Worm (Caenorhabditis elegans) whole organism, young adult: ENCODE data around the gene skr-19.
A peak's percentile ranks its signal among the peaks of the same experiment; 100 is the strongest.

Experiments used
- B0019.2 ChIP-seq: fragments of 200-800 bp; sonication (Bioruptor generic); conservative IDR thresholded peaks from 2 replicates; pipeline ENCODE4 v1.3.6; 2022; ENCODE audit warnings: missing genetic modification reagents, missing genetic modification characterization, missing compliant biosample characterization
- C17E4.6 ChIP-seq: fragments of 200-800 bp; sonication (Bioruptor generic); IDR thresholded peaks from 2 replicates; pipeline ENCODE4 v1.3.6; 2022; ENCODE audit warnings: missing genetic modification reagents, missing genetic modification characterization, missing compliant biosample characterization
- D2030.7 ChIP-seq: fragments of 200-800 bp; sonication (Bioruptor generic); IDR thresholded peaks from 2 replicates; pipeline ENCODE4 v1.3.6; 2022; ENCODE audit warnings: missing genetic modification reagents, missing genetic modification characterization, missing compliant biosample characterization
- F22D6.2 ChIP-seq: sonication (generic microtip); optimal IDR thresholded peaks from 2 replicates; lab custom pipeline; 2016; ENCODE audit warnings: mild to moderate bottlenecking, missing genetic modification characterization, missing compliant biosample characterization
- F23B12.7 ChIP-seq: sonication (generic microtip); optimal IDR thresholded peaks from 2 replicates; lab custom pipeline; 2017; ENCODE audit warnings: missing genetic modification characterization, mild to moderate bottlenecking, missing compliant biosample characterization, antibody characterized with exemption, moderate library complexity; ENCODE audit not compliant: insufficient read depth
- F37B4.10 ChIP-seq: fragments of 200-800 bp; sonication (Bioruptor generic); IDR thresholded peaks from 2 replicates; pipeline ENCODE4 v1.3.6; 2022; ENCODE audit warnings: missing genetic modification characterization, missing compliant biosample characterization
- F52B5.7 ChIP-seq: sonication (generic microtip); optimal IDR thresholded peaks from 2 replicates; lab custom pipeline; 2016; ENCODE audit warnings: mild to moderate bottlenecking, missing genetic modification characterization, missing compliant biosample characterization
- Y56A3A.18 ChIP-seq: fragments of 200-800 bp; sonication (Bioruptor generic); IDR thresholded peaks from 2 replicates; pipeline ENCODE4 v1.3.6; 2022; ENCODE audit warnings: missing genetic modification reagents, missing genetic modification characterization, missing compliant biosample characterization
- Y79H2A.3 ChIP-seq: fragments of 200-800 bp; sonication (Bioruptor generic); conservative IDR thresholded peaks from 2 replicates; pipeline ENCODE4 v1.3.6; 2022; ENCODE audit warnings: missing genetic modification reagents, missing genetic modification characterization, missing compliant biosample characterization
- akir-1 ChIP-seq: fragments of 200-800 bp; sonication (Bioruptor generic); optimal IDR thresholded peaks from 2 replicates; lab custom pipeline; 2018; ENCODE audit warnings: mild to moderate bottlenecking, missing genetic modification characterization, moderate library complexity, missing compliant biosample characterization
- aptf-3 ChIP-seq: fragments of 200-800 bp; sonication (Bioruptor generic); IDR thresholded peaks from 2 replicates; pipeline ENCODE4 v1.3.6; 2022; ENCODE audit warnings: missing genetic modification characterization, missing compliant biosample characterization
- atf-7 ChIP-seq: sonication (generic microtip); optimal IDR thresholded peaks from 2 replicates; lab custom pipeline; 2017; ENCODE audit warnings: mild to moderate bottlenecking, missing genetic modification characterization, missing compliant biosample characterization
- athp-1 ChIP-seq: sonication (generic microtip); optimal IDR thresholded peaks from 2 replicates; lab custom pipeline; 2017; ENCODE audit warnings: mild to moderate bottlenecking, missing genetic modification characterization, missing compliant biosample characterization
- bed-2 ChIP-seq: fragments of 200-800 bp; sonication (Bioruptor generic); IDR thresholded peaks from 2 replicates; pipeline ENCODE4 v1.3.6; 2022; ENCODE audit warnings: missing genetic modification reagents, missing genetic modification characterization, missing compliant biosample characterization
- ccch-3 ChIP-seq: fragments of 200-800 bp; sonication (Bioruptor generic); optimal IDR thresholded peaks from 2 replicates; lab custom pipeline; 2018; ENCODE audit warnings: mild to moderate bottlenecking, missing genetic modification characterization, missing compliant biosample characterization
- ceh-79 ChIP-seq: sonication (generic microtip); optimal IDR thresholded peaks from 2 replicates; lab custom pipeline; 2017; ENCODE audit warnings: mild to moderate bottlenecking, missing genetic modification characterization, missing compliant biosample characterization
- die-1 ChIP-seq: sonication (generic microtip); optimal IDR thresholded peaks from 2 replicates; lab custom pipeline; 2016; ENCODE audit warnings: missing genotype, mild to moderate bottlenecking, missing genetic modification characterization, missing compliant biosample characterization
- egrh-3 ChIP-seq: fragments of 200-800 bp; sonication (Bioruptor generic); IDR thresholded peaks from 2 replicates; pipeline ENCODE4 v1.3.6; 2022; ENCODE audit warnings: missing genetic modification reagents, missing genetic modification characterization, missing compliant biosample characterization
- fkh-3 ChIP-seq: sonication (generic microtip); optimal IDR thresholded peaks from 2 replicates; lab custom pipeline; 2016; ENCODE audit warnings: mild to moderate bottlenecking, missing genetic modification characterization, missing compliant biosample characterization
- gei-17 ChIP-seq: fragments of 200-800 bp; sonication (Bioruptor generic); optimal IDR thresholded peaks from 2 replicates; lab custom pipeline; 2018; ENCODE audit warnings: mild to moderate bottlenecking, missing genetic modification characterization, missing compliant biosample characterization
- hlh-26 ChIP-seq: fragments of 200-800 bp; sonication (Bioruptor generic); conservative IDR thresholded peaks from 2 replicates; pipeline ENCODE4 v1.3.6; 2022; ENCODE audit warnings: missing genetic modification reagents, missing genetic modification characterization, missing compliant biosample characterization
- hmg-20 ChIP-seq: fragments of 200-800 bp; sonication (Bioruptor generic); IDR thresholded peaks from 2 replicates; pipeline ENCODE4 v1.3.6; 2022; ENCODE audit warnings: missing genetic modification reagents, missing genetic modification characterization, missing compliant biosample characterization
- hrde-1 ChIP-seq: sonication (generic microtip); optimal IDR thresholded peaks from 2 replicates; lab custom pipeline; 2016; ENCODE audit warnings: missing genetic modification characterization, mild to moderate bottlenecking, missing compliant biosample characterization, moderate library complexity, missing genotype, missing genetic modification reagents, borderline replicate concordance
- hsf-1 ChIP-seq: fragments of 200-800 bp; sonication (Bioruptor generic); IDR thresholded peaks from 2 replicates; pipeline ENCODE4 v1.3.6; 2022; ENCODE audit warnings: missing genetic modification reagents, missing genetic modification characterization, missing compliant biosample characterization
- let-607 ChIP-seq, 2 experiments: fragments of 200-800 bp in 1 of 2; sonication (Bioruptor generic) in 1 of 2; sonication (generic microtip) in 1 of 2; optimal IDR thresholded peaks; 2 replicates each; lab custom pipeline; 2016 to 2018; ENCODE audit warnings: mild to moderate bottlenecking in 2 of 2, missing compliant biosample characterization in 2 of 2, missing genetic modification characterization in 2 of 2, moderate library complexity in 2 of 2, missing genotype in 1 of 2
- lin-40 ChIP-seq: sonication (generic microtip); optimal IDR thresholded peaks from 2 replicates; lab custom pipeline; 2016; ENCODE audit warnings: missing genetic modification characterization, mild to moderate bottlenecking, missing compliant biosample characterization, missing genotype, missing genetic modification reagents
- lin-54 ChIP-seq: fragments of 200-800 bp; sonication (Bioruptor generic); optimal IDR thresholded peaks from 2 replicates; lab custom pipeline; 2018; ENCODE audit warnings: mild to moderate bottlenecking, missing genetic modification characterization, missing compliant biosample characterization
- lir-1 ChIP-seq: fragments of 200-800 bp; sonication (Bioruptor generic); conservative IDR thresholded peaks from 2 replicates; pipeline ENCODE4 v1.3.6; 2022; ENCODE audit warnings: missing genetic modification reagents, missing genetic modification characterization, missing compliant biosample characterization
- lsl-1 ChIP-seq: fragments of 200-800 bp; sonication (Bioruptor generic); optimal IDR thresholded peaks from 2 replicates; lab custom pipeline; 2018; ENCODE audit warnings: mild to moderate bottlenecking, missing genetic modification characterization, moderate library complexity, missing compliant biosample characterization
- madf-10 ChIP-seq: sonication (generic microtip); optimal IDR thresholded peaks from 2 replicates; lab custom pipeline; 2016; ENCODE audit warnings: mild to moderate bottlenecking, missing genetic modification characterization, missing compliant biosample characterization
- madf-6 ChIP-seq: fragments of 200-800 bp; sonication (Bioruptor generic); IDR thresholded peaks from 2 replicates; pipeline ENCODE4 v1.3.6; 2022; ENCODE audit warnings: missing genetic modification reagents, missing genetic modification characterization, missing compliant biosample characterization
- madf-8 ChIP-seq: fragments of 200-800 bp; sonication (Bioruptor generic); conservative IDR thresholded peaks from 2 replicates; pipeline ENCODE4 v1.3.6; 2022; ENCODE audit warnings: missing genetic modification reagents, missing genetic modification characterization, missing compliant biosample characterization
- mes-4 ChIP-seq: sonication (generic microtip); optimal IDR thresholded peaks from 2 replicates; lab custom pipeline; 2016; ENCODE audit warnings: missing genotype, missing genetic modification characterization, missing compliant biosample characterization
- nfya-2 ChIP-seq: fragments of 200-800 bp; sonication (Bioruptor generic); IDR thresholded peaks from 2 replicates; pipeline ENCODE4 v1.3.6; 2022; ENCODE audit warnings: missing genetic modification reagents, missing genetic modification characterization, missing compliant biosample characterization
- nhr-179 ChIP-seq: sonication (generic microtip); optimal IDR thresholded peaks from 2 replicates; lab custom pipeline; 2016; ENCODE audit warnings: mild to moderate bottlenecking, missing genetic modification characterization, missing compliant biosample characterization
- nhr-80 ChIP-seq: sonication (generic microtip); optimal IDR thresholded peaks from 2 replicates; lab custom pipeline; 2016; ENCODE audit warnings: missing genetic modification characterization, missing compliant biosample characterization
- rpc-1 ChIP-seq, 2 experiments: fragments of 150-350 bp in 1 of 2; sonication (generic microtip) in 1 of 2; optimal IDR thresholded peaks; 2 replicates each; lab custom pipeline; 2014 to 2018; ENCODE audit warnings: missing biosample characterization in 1 of 2, missing genetic modification characterization in 1 of 2, missing genetic modification reagents in 1 of 2, missing genotype in 1 of 2
- snpc-3.4 ChIP-seq: sonication (generic microtip); optimal IDR thresholded peaks from 2 replicates; lab custom pipeline; 2017; ENCODE audit warnings: missing genetic modification characterization, mild to moderate bottlenecking, missing compliant biosample characterization, antibody characterized with exemption, moderate library complexity, missing genotype, missing genetic modification reagents
- snpc-4 ChIP-seq, 5 experiments: fragments of 150-350 bp in 1 of 5; sonication (generic microtip) in 4 of 5; optimal IDR thresholded peaks; 2 replicates each; lab custom pipeline; 2014 to 2018; ENCODE audit warnings: missing genetic modification characterization in 5 of 5, missing biosample characterization in 3 of 5, antibody characterized with exemption in 2 of 5, mild to moderate bottlenecking in 2 of 5, missing compliant biosample characterization in 2 of 5, missing genotype in 2 of 5, moderate library complexity in 2 of 5, missing genetic modification reagents in 1 of 5
- somi-1 ChIP-seq: fragments of 200-800 bp; sonication (Bioruptor generic); optimal IDR thresholded peaks from 2 replicates; lab custom pipeline; 2018; ENCODE audit warnings: mild to moderate bottlenecking, missing genetic modification characterization, missing compliant biosample characterization
- sptf-2 ChIP-seq: fragments of 200-800 bp; sonication (Bioruptor generic); optimal IDR thresholded peaks from 2 replicates; lab custom pipeline; 2018; ENCODE audit warnings: mild to moderate bottlenecking, missing genetic modification characterization, missing compliant biosample characterization
- tbp1 ChIP-seq: fragments of 200-800 bp; sonication (Bioruptor generic); optimal IDR thresholded peaks from 2 replicates; lab custom pipeline; 2018; ENCODE audit warnings: mild to moderate bottlenecking, missing genetic modification characterization, missing compliant biosample characterization
- tbx-9 ChIP-seq: sonication (generic microtip); optimal IDR thresholded peaks from 2 replicates; lab custom pipeline; 2016; ENCODE audit warnings: borderline replicate concordance, missing genetic modification characterization, inconsistent platforms, missing compliant biosample characterization
- tlf-1 ChIP-seq: fragments of 200-800 bp; sonication (Bioruptor generic); optimal IDR thresholded peaks from 2 replicates; lab custom pipeline; 2018; ENCODE audit warnings: mild to moderate bottlenecking, missing genetic modification characterization, missing compliant biosample characterization
- unc-62 ChIP-seq: fragments of 150-350 bp; optimal IDR thresholded peaks from 2 replicates; lab custom pipeline; 2014; ENCODE audit warnings: missing biosample characterization, missing genetic modification reagents, missing genetic modification characterization
- zfh-2 ChIP-seq: fragments of 200-800 bp; sonication (Bioruptor generic); conservative IDR thresholded peaks from 2 replicates; pipeline ENCODE4 v1.3.6; 2022; ENCODE audit warnings: missing genetic modification reagents, missing genetic modification characterization, missing compliant biosample characterization
- ztf-22 ChIP-seq: fragments of 200-800 bp; sonication (Bioruptor generic); optimal IDR thresholded peaks from 2 replicates; lab custom pipeline; 2018; ENCODE audit warnings: mild to moderate bottlenecking, missing genetic modification characterization, moderate library complexity, missing compliant biosample characterization

Gene skr-19

DNA sequence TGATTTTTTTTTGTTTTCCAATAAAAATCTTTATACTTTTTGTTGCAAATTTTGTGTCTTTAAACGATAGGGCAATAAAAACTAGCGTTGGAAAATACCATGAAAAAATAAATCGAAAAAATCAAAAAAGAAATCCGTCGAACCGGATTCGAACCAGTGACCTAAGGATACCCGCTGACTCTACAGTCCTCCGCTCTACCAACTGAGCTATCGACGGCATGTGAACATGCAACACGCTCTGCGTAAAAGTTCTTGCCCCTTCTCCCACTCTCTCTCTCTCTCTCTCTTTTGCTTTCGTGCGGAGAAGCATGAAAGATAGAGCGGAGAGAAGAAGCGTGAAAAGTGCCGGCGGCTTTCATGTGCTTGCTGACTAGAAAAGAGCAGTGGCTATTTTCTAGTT lies 40.0 kb upstream of the skr-19 start (continued):
- TF ChIP-seq snpc-3.4 (tag; lab: Kevin White, UChicago) (peak; percentile 60), ccch-3 (GFP tag; lab: Kevin White, UChicago) (peak; percentile 16), D2030.7 (GFP tag; lab: Robert Waterston, UW) (peak; percentile 54), somi-1 (GFP tag; lab: Kevin White, UChicago) (peak; percentile 55), atf-7 (tag; lab: Kevin White, UChicago) (peak; percentile 55), unc-62 (GFP tag; lab: Kevin White, UChicago) (no peak), bed-2 (GFP tag; lab: Robert Waterston, UW) (peak; percentile 35; the same call in 1 of the 2 replicates), F52B5.7 (tag; lab: Kevin White, UChicago) (peak; percentile 68), gei-17 (peak; percentile 60), nfya-2 (GFP tag; lab: Robert Waterston, UW) (no peak), sptf-2 (GFP tag; lab: Kevin White, UChicago) (no peak), athp-1 (tag; lab: Kevin White, UChicago) (peak; percentile 24), mes-4 (tag; lab: Kevin White, UChicago) (peak; percentile 67), lin-40 (tag; lab: Kevin White, UChicago) (peak; percentile 76), snpc-4 (GFP tag; optimal IDR thresholded peaks at IDR 0.05; lab: Kevin White, UChicago) (no peak), snpc-4 (tag; optimal IDR thresholded peaks at IDR 0.05; lab: Kevin White, UChicago) (peak in 3 of 4 experiments; percentile 49 to 71 (median 71)), hlh-26 (GFP tag; lab: Robert Waterston, UW) (no peak), rpc-1 (optimal IDR thresholded peaks at IDR 0.05; lab: Kevin White, UChicago) (peak; percentile 95), rpc-1 (tag; optimal IDR thresholded peaks at IDR 0.05; lab: Kevin White, UChicago) (peak; percentile 93), zfh-2 (GFP tag; lab: Robert Waterston, UW) (no peak), aptf-3 (GFP tag; lab: Robert Waterston, UW) (peak; percentile 79; the same call in 1 of the 2 replicates), ztf-22 (no peak), Y56A3A.18 (GFP tag; lab: Robert Waterston, UW) (peak; percentile 86), tbx-9 (tag; lab: Kevin White, UChicago) (no peak), lin-54 (no peak), hsf-1 (GFP tag; lab: Robert Waterston, UW) (no peak), Y79H2A.3 (no peak; the same call in 1 of the 2 replicates), let-607 (tag; optimal IDR thresholded peaks at IDR 0.05; lab: Kevin White, UChicago) (peak; percentile 0 to 52), B0019.2 (GFP tag; lab: Robert Waterston, UW) (no peak), tlf-1 (GFP tag; lab: Kevin White, UChicago) (no peak), madf-8 (0 out of 2 replicates have a peak, but pooled peaks have one; percentile 21), madf-6 (no peak; the same call in none of the 2 replicates), nhr-179 (tag; lab: Kevin White, UChicago) (no peak), hmg-20 (GFP tag; lab: Robert Waterston, UW) (peak; percentile 35; the same call in 1 of the 2 replicates), lir-1 (GFP tag; lab: Robert Waterston, UW) (peak; percentile 63; the same call in 1 of the 2 replicates), ceh-79 (tag; lab: Kevin White, UChicago) (no peak), F23B12.7 (tag; lab: Kevin White, UChicago) (peak; percentile 72), F37B4.10 (peak; percentile 89; the same call in 1 of the 2 replicates), die-1 (tag; lab: Kevin White, UChicago) (peak; percentile 89), F22D6.2 (tag; lab: Kevin White, UChicago) (peak; percentile 33), egrh-3 (GFP tag; lab: Robert Waterston, UW) (peak; percentile 53), lsl-1 (GFP tag; lab: Kevin White, UChicago) (no peak), akir-1 (GFP tag; lab: Kevin White, UChicago) (no peak), fkh-3 (peak; percentile 62), madf-10 (peak; percentile 64), tbp1 (GFP tag; lab: Kevin White, UChicago) (peak; percentile 97), nhr-80 (tag; lab: Kevin White, UChicago) (peak; percentile 34), C17E4.6 (no peak), hrde-1 (tag; lab: Kevin White, UChicago) (peak; percentile 61)
